Fruit fly (Drosophila melanogaster) whole organism, embryonic: Measurements from ENCODE around the gene CG43439.

Experiments used
- Blimp-1 ChIP-seq: fragments of 200-800 bp; sonication (Bioruptor generic); optimal IDR thresholded peaks from 3 replicates; lab custom pipeline; 2018; ENCODE audit warnings: missing biosample characterization, missing genetic modification characterization, mild to moderate bottlenecking, moderate library complexity, missing genetic modification reagents
- CG2129 ChIP-seq: fragments of 200-800 bp; sonication (Bioruptor generic); IDR thresholded peaks from 2 replicates; pipeline ENCODE4 v1.3.6; 2022; ENCODE audit warnings: missing biosample characterization, missing genetic modification characterization; ENCODE audit not compliant: partially characterized antibody
- CG2199 ChIP-seq: fragments of 200-800 bp; sonication (Bioruptor generic); IDR thresholded peaks from 3 replicates; pipeline ENCODE4 v1.3.6; 2022; ENCODE audit warnings: missing biosample characterization, missing genetic modification characterization
- CoRest ChIP-seq: fragments of 200-800 bp; sonication (Bioruptor generic); optimal IDR thresholded peaks from 3 replicates; lab custom pipeline; 2018; ENCODE audit warnings: missing biosample characterization, mild to moderate bottlenecking, missing genetic modification characterization, moderate library complexity
- Gug ChIP-seq: fragments of 200-800 bp; sonication (Bioruptor generic); IDR thresholded peaks from 4 replicates; pipeline ENCODE4 v1.3.6; 2022; ENCODE audit warnings: missing biosample characterization, missing genetic modification characterization
- Opbp ChIP-seq: fragments of 200-800 bp; sonication (Bioruptor generic); IDR thresholded peaks from 3 replicates; pipeline ENCODE4 v1.3.6; 2022; ENCODE audit warnings: missing biosample characterization, missing genetic modification characterization; ENCODE audit not compliant: partially characterized antibody
- odd ChIP-seq: fragments of 200-800 bp; sonication (Bioruptor generic); optimal IDR thresholded peaks from 2 replicates; lab custom pipeline; 2017; ENCODE audit warnings: missing biosample characterization, mild to moderate bottlenecking, missing genetic modification characterization
- usp ChIP-seq: fragments of >200 bp; optimal IDR thresholded peaks from 2 replicates; lab custom pipeline; 2017; ENCODE audit warnings: missing biosample characterization, missing genetic modification characterization

DNA sequence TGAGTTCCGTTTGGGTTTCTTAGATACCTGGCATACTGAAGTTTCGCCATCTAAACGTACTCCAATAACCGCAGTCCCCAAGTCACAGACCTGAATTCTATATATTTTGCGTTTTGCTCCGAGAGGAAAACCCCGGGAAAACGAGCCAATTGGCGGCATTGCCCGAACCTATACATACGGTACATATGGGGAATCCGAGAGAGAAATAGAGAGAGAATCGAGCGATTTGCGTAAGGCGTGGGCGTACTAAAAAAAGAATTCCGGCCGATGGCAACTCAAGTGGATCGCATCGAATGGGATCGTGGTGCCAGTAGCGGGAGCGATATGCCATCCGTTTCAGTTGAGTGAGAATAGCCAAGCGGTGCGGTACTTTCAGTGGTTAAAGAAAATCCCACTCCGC lies 5.9 kb upstream of the CG43439 start, which contains the start of gene bin:
- no peak for TF ChIP-seq Gug (GFP tag; lab: Robert Waterston, UW)
- TF ChIP-seq Opbp (GFP tag; lab: Robert Waterston, UW): no peak
- no peak for TF ChIP-seq usp
- no peak for TF ChIP-seq CG2129 (GFP tag; lab: Robert Waterston, UW)
- no peak for TF ChIP-seq CG2199 (GFP tag; lab: Robert Waterston, UW)
- TF ChIP-seq odd (GFP tag; lab: Kevin White, UChicago): no peak
- TF ChIP-seq CoRest: no peak
- no peak for TF ChIP-seq Blimp-1 (GFP tag; lab: Kevin White, UChicago)
